Worm (Caenorhabditis elegans) whole organism, dauer: Measurements from ENCODE around the gene frpr-14.
"Not testable (repeated sequence)": the region's sequence is repeated elsewhere in the genome, so short reads cannot be mapped to it uniquely, and the experiment has no call there.

Experiments used
- unc-62 ChIP-seq: sonication (generic microtip); optimal IDR thresholded peaks from 2 replicates; lab custom pipeline; 2017; ENCODE audit warnings: missing biosample characterization, missing genetic modification reagents, missing genetic modification characterization

frpr-14 gene

DNA sequence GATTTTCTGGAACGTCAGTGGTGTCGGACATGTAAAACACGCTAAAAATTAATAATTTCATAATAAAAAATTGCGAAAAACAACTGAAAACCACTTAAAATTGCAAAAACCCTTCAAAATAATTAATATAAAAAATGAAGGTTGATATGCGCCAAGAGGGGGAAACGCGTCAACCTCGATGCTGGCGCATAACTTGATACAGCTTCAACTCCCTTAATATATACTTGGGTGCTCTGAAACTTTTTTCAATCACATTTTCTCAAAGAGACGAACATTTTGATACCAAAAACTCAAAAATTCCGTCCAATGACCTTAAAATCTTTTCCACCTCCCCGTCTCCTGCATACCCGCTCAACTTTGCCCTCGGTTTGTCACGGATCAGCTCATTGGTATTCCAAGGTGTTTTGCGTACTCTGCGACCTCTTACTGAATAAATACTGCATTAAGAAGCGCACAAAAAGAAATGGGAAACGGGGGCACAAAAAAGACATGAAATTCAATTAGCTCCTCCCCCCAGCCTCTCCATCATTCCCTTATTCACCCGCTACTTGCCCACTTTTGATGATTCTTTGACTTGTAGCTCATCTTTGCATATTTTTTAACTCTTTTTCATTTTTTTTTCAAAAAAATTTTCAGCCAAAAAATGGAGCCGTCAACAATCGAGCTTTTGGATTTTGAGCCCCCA, at the start of gene frpr-14, which contains the start of gene K07E8.7:
Gene frpr-14 (plus strand): TSS at position 635 of the 685 bp plus-strand sequence.
Gene K07E8.7 (minus strand): TSS at position 47 of the 685 bp plus-strand sequence.
- TF ChIP-seq unc-62 (GFP tag; lab: Kevin White, UChicago) = no peak

DNA sequence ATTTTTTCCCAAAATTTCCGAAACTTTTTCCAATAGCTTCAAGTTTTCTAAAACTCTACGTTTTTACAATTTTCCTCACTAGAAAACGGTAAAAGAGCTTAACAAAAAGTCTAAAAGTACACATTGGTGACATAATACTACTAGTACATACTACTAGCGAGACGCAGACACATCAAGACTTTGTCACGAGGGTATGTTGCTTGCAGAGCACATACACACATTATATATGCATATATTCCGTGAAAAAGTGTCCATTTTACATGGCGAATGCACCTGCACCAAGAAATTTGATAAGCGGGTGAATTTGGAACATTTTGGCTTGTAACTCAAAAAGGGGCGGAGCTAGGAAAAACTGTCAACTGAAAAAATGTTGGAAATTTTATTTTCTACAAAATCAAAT, 49.5 kb upstream of the frpr-14 start:
- no peak for TF ChIP-seq unc-62 (GFP tag; lab: Kevin White, UChicago)

DNA sequence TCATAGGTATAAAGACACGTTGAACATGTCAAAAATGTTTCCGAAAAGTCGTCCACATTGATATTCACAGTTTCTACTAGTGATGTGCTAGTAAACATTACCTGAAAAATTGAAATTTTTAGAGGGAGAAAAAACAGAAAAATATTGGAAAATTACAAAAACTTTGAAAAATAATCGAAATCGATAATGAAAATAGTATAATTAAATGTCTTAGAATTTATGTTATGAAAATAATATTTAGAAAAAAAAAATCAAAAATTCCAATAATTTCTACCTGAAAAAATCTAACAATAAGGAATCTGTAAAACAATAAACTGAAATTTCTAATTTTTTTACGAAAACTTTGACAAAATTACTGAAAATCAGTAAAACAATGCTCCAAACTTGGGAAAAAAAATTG, 48.7 kb upstream of the frpr-14 start, which contains the start of gene nhl-3:
Gene nhl-3 (minus strand): TSS at position 101 of the 400 bp plus-strand sequence.
- TF ChIP-seq unc-62 (GFP tag; lab: Kevin White, UChicago) = no peak

DNA sequence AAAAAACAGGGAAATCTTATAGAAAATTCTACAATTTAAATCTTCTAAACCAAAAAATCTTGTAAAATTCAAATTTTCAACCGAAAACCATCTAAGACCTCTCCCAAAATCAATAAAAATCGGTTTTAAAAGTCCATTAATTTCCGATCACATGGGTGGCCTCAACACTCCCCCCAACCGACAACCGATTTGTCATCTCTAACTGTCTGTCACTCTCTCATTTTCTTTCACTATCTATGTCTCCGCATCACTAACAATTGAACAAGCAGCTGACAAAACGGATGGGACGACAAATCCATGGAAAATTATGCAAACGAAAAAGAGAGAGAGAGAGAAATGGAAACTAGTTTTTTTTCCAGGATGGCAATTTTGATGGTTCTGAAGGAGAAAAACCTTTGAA, 47.8 kb upstream of the frpr-14 start:
- TF ChIP-seq unc-62 (GFP tag; lab: Kevin White, UChicago) = no peak

DNA sequence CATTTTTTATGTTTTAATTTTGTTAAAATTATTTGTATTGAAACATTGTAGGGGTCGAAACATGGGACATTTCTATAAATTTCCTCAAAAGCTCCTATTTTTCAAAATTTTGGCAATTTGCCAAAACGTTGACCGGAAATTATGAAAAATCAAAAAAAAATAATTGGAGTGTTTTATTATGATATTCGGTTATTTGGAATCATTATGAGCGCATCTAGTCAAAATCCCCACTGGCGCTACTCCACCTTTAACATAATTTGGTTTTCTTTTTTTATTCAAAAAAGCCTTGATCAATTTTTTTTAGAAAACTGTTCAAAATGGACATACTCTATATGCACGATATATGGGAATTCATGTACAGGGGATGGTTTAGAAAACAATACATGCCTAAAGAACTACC, 45.5 kb upstream of the frpr-14 start, which contains the start of gene W04H10.2:
Gene W04H10.2 (plus strand): TSS at position 301 of the 400 bp plus-strand sequence.
- TF ChIP-seq unc-62 (GFP tag; lab: Kevin White, UChicago) = no peak

DNA sequence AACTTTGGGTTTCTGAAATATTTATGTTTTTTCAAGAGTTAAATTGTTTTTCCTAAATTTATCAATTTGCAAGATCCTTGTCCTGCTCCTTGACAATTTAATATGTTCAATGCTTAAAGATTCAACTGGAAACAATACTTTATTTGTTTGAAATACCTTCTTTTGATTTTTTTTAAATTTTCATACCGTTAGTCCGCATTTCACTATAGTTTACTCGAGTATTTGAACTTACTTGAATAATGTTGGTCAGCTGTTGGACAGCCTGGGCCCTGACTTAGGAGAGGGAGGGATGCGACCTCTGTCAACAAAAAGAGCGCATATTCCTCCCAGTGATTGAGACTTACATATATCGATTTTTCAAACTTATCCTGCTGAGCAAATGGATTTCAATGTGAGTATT, 44.7 kb upstream of the frpr-14 start, which contains the start of gene W04H10.5:
Gene W04H10.5 (plus strand): TSS at position 301 of the 400 bp plus-strand sequence.
- TF ChIP-seq unc-62 (GFP tag; lab: Kevin White, UChicago) = no peak

DNA sequence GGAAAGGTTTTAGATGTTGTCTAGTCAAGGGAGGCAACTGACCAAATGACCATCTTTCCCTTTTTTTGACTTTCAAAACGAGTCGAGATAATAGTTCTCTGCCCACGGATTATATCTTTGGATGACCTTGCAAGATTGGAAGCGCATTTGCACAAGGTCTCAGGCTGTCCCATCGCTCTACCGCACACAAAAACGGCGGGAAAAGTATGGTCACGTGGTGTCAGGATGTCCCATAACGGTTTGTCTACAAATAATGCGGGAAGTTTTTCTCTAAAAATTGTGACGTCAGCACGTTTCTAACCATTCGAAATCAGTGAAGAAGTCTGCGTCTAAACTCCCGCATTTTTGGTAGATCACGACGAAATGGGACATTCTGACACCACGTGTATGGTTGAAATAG, 42.4 kb upstream of the frpr-14 start, which contains the start of gene W04H10.6:
Gene W04H10.6 (minus strand): TSS at position 101 of the 400 bp plus-strand sequence.
- no peak for TF ChIP-seq unc-62 (GFP tag; lab: Kevin White, UChicago)

DNA sequence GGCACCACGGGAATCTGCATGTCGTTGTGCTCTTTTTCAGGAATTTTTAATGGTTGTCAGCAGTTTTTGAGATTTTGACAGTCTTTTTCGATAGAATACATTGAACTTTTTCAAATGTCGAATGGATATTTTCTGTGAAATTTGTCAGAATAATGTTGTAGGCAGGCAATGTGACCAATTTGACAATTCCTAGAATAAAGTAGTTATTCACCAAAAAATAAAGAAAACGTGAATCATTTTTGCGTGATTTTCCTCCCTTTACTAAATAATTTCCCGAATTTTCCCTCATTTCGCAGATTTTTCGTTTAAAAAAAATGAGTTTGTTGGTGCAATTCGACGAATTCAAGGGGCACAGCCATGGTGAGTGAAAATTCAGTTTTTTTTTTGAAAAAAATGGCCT, 42.0 kb upstream of the frpr-14 start, which contains the start of gene W04H10.1:
Gene W04H10.1 (plus strand): TSS at position 301 of the 400 bp plus-strand sequence.
- no peak for TF ChIP-seq unc-62 (GFP tag; lab: Kevin White, UChicago)

DNA sequence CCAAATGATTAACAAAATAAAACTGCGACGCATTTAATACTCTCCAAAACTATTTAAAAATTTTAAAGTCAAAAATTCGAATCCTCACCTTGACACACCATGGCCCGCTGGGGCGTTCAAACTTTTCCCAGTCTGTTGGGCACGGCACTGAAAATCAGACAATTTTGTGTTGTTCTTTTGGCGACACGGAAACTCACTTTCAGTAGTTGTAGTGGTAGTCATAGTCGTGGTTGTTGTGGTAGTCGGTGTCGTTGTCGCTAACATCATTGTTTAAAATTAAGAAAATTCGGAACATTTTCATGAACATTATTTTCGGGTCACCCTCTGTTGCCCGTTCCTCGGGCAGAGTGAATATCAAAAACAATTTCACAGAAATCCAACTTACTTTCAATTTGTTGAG, 38.4 kb upstream of the frpr-14 start, which contains the start of gene clec-118:
Gene clec-118 (minus strand): TSS at position 101 of the 400 bp plus-strand sequence.
- TF ChIP-seq unc-62 (GFP tag; lab: Kevin White, UChicago) = not testable (repeated sequence)

DNA sequence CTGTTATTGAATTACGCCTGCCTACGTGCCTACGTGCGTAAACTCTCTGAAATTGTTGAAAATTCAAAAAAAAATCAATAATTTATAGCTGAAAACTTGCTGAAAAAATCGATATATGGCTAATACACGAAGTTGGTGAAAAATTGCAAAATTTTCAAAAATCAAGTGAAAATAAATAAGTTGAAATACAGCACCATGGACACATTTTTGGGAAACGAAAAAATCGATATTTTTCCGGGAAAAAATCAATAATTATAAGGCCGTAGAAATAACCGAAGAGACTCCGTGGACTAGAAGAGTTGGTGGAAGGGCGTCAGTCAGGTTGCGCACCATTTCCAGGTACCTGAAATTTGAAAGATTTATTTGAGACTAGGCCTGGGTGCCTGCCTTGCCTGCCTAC, 36.1 kb upstream of the frpr-14 start:
- no peak for TF ChIP-seq unc-62 (GFP tag; lab: Kevin White, UChicago)

DNA sequence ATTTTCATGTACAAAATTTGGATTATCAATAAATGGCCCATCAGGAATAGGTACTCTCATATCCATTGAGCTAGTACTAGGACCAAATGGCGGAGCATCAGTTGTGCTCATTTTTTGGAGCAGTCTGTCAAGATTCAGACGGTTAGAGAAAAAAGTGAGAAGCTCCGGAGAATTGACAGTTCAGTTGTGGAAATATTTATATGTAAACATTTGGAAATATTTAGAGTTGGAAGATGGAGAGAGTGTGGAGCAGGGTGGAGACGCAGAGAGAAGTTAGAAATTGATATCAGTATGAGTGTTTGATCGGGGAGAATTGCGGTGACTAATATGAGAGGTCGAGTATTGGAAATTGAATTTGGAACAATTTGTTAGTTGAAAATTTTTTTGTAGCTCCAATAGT, 29.6 kb upstream of the frpr-14 start:
- TF ChIP-seq unc-62 (GFP tag; lab: Kevin White, UChicago) = no peak

DNA sequence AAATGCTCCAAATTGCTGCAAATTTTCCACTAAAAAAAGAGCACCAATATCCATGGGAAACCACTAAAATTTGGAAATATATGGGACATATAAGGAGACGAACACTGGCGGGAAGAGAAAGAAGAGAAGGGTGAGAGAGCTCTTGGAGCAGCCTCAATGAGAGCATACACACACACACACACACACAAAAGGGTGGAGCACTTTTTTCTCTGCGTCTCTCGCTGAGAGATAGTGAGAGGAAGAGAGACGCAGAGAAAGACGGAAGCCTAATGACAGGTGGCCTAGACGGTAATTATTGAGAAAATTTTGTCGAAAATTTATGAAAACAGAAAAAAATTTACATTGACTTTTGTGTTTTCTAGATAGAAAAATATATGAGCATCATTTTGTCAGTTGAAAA, 28.3 kb upstream of the frpr-14 start:
- no peak for TF ChIP-seq unc-62 (GFP tag; lab: Kevin White, UChicago)

DNA sequence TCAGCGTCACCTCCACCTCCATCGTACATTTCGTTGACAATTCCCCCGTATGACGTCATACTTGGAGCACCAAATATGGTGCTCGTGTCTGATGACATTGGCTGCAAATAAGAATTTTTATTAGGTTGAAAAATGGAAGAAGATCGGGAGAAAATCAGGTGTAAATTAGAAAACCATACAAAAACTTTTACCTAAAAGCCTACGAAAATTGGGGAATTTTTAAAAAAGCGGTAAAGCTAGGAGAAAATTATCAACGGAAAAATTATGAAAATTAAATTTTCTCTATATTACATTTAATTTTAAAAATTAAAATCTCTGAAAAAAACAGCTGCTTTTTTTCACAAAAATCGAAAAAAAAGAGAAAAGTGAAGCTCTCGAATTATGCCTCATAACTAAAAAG, 26.3 kb upstream of the frpr-14 start, which contains the start of gene T04B8.5:
Gene T04B8.5 (minus strand): TSS at position 101 of the 400 bp plus-strand sequence.
- no peak for TF ChIP-seq unc-62 (GFP tag; lab: Kevin White, UChicago)

DNA sequence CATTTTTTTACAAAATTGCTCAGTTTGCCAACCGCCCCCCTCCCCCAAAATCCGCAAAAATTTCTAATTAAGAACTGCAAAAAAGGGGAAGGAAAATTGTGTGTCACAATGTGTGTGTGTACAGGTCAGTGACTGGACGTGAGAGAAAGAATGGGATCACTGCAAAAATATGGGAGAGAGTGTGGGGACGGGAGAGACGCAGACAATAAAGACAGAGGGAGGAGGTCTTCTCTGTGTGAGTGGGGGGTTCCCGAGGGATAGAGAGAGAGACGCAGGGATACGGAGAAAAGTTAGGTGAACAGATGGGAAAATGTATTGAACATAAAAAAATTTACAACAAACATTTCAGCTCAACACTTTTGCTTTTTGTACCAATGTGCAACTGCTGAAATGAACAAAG, 24.8 kb upstream of the frpr-14 start:
- TF ChIP-seq unc-62 (GFP tag; lab: Kevin White, UChicago) = no peak

DNA sequence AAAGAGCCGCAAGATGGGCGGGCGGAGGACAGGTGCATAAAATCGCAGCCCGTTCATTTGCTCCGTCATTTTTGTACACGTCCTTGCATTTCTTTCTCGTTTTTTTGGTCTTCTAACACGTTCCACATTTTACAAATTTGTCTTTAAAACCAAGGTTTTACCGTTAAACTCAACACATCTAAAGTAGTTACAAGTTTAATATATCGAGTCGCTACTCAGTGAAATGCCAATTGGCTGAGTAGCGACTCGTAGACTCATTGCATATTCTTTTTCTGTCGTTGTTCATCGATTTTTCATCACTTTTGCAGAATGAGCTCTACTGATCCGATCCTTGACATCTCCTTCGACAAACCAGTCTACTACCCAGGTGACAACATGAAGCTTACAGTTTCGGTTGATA, 23.6 kb upstream of the frpr-14 start, which contains the start of gene arrd-1:
Gene arrd-1 (plus strand): TSS at position 301 of the 400 bp plus-strand sequence.
- TF ChIP-seq unc-62 (GFP tag; lab: Kevin White, UChicago) = no peak

DNA sequence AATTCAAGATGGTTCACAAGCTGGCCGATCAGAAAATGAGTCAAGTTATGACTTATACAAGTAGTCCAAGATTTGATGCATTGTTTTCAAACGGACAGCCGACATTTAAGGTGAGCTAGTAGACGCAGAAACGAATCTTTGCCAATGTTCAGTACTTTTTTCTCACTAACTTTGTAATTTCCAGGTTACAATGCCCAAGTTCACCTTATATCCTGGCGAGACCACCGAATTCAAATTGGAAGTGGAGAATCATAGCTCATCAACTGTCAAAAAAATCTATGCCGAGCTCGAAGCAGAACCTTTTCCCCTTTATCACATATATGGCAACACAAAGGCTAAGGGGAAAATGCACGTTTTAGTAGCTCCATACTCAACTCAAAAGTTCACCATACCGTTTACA, 22.8 kb upstream of the frpr-14 start:
- TF ChIP-seq unc-62 (GFP tag; lab: Kevin White, UChicago) = no peak

DNA sequence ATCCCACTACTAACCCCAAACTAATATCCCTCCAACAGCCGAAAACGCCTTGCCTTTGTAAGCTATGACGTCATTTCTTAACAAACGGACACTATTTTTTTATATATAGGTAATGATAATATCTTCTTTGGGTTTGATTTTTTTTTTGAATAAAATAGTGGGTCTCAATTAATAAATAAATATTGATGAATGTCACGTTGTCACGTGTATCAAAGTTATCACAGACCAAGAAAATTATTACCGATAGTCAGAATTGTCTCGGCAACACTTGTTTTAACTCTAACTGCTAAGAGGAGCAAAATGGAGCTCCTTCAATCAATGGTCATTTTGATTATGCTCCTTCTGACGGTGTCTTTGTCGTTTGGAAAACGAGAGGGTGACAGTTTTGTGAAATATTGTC, 16.8 kb upstream of the frpr-14 start, which contains the start of gene T04B8.1:
Gene T04B8.1 (plus strand): TSS at position 301 of the 400 bp plus-strand sequence.
- no peak for TF ChIP-seq unc-62 (GFP tag; lab: Kevin White, UChicago)
